Worm (Caenorhabditis elegans) whole organism, early embryonic: Measurements from ENCODE around the gene T19D2.13.

Experiments used
- B0310.2 ChIP-seq: sonication (generic microtip); optimal IDR thresholded peaks from 2 replicates; lab custom pipeline; 2016; ENCODE audit warnings: mild to moderate bottlenecking, missing genetic modification characterization, missing compliant biosample characterization
- F13C5.2 ChIP-seq: sonication (generic microtip); optimal IDR thresholded peaks from 2 replicates; lab custom pipeline; 2017; ENCODE audit warnings: mild to moderate bottlenecking, missing genetic modification characterization, inconsistent platforms, missing compliant biosample characterization
- aly-1 ChIP-seq: sonication (generic microtip); optimal IDR thresholded peaks from 2 replicates; lab custom pipeline; 2016; ENCODE audit warnings: missing genetic modification characterization, missing compliant biosample characterization
- ama-1 ChIP-seq: fragments of 150-350 bp; optimal IDR thresholded peaks from 2 replicates; lab custom pipeline; 2014
- ceh-13 ChIP-seq: fragments of 200-800 bp; sonication (Bioruptor generic); optimal IDR thresholded peaks from 2 replicates; lab custom pipeline; 2018; ENCODE audit warnings: mild to moderate bottlenecking, missing genetic modification characterization, missing compliant biosample characterization
- ets-7 ChIP-seq: sonication (generic microtip); optimal IDR thresholded peaks from 2 replicates; lab custom pipeline; 2016; ENCODE audit warnings: missing genotype, missing genetic modification characterization, missing compliant biosample characterization
- flt-1 ChIP-seq: fragments of 200-800 bp; sonication (Bioruptor generic); IDR thresholded peaks from 2 replicates; pipeline ENCODE4 v1.3.6; 2022; ENCODE audit warnings: missing genetic modification characterization, missing compliant biosample characterization
- hmg-4 ChIP-seq: fragments of 200-800 bp; sonication (Bioruptor generic); optimal IDR thresholded peaks from 2 replicates; lab custom pipeline; 2018; ENCODE audit warnings: mild to moderate bottlenecking, missing genetic modification characterization, missing compliant biosample characterization
- sea-1 ChIP-seq: fragments of 200-800 bp; sonication (Bioruptor generic); conservative IDR thresholded peaks from 2 replicates; pipeline ENCODE4 v1.3.6; 2022; ENCODE audit warnings: missing genetic modification characterization, missing compliant biosample characterization
- tbx-11 ChIP-seq: fragments of 200-800 bp; sonication (Bioruptor generic); IDR thresholded peaks from 2 replicates; pipeline ENCODE4 v1.3.6; 2022; ENCODE audit warnings: missing genetic modification characterization, missing compliant biosample characterization
- tbx-37 ChIP-seq: fragments of 200-800 bp; sonication (Bioruptor generic); conservative IDR thresholded peaks from 2 replicates; pipeline ENCODE4 v1.3.6; 2022; ENCODE audit warnings: missing genetic modification reagents, missing genetic modification characterization, missing compliant biosample characterization
- tra-4 ChIP-seq: sonication (generic microtip); optimal IDR thresholded peaks from 2 replicates; lab custom pipeline; 2017; ENCODE audit warnings: missing genetic modification characterization, missing compliant biosample characterization

DNA sequence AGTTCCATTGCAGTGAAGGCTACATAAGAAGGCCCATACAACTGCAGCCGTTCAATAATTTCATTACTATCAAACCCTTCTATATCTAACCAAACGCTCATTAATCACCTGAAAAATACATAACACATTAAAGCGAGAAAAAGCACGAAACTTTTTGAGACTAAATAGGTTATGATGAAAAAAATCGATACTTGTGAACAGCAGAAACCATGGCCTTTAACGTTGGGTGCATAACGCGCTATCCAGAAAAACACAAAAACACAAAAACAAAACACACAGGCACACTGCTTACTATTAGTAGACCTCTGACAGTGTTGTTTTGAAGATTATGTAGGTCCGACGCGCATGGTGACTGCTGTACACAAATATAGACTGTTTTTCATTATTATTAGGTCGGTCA lies 30.9 kb downstream of the T19D2.13 start, which contains the start of gene T22B2.5:
- TF ChIP-seq ama-1 (lab: Kevin White, UChicago) (no peak), ceh-13 (GFP tag; lab: Kevin White, UChicago) (no peak), B0310.2 (no peak), sea-1 (GFP tag; lab: Robert Waterston, UW) (no peak), hmg-4 (no peak), ets-7 (no peak), flt-1 (GFP tag; lab: Robert Waterston, UW) (no peak), tra-4 (no peak), tbx-37 (GFP tag; lab: Robert Waterston, UW) (no peak), aly-1 (no peak), F13C5.2 (tag; lab: Kevin White, UChicago) (no peak), tbx-11 (no peak)
